Worm (Caenorhabditis elegans): ENCODE results near the gene utp-20.

utp-20 gene

ce11 chrII:6522622-6523254 is 13.4 kb upstream of the utp-20 start:
- TF ChIP-seq nhr-12 (tag; optimal IDR thresholded peaks at IDR 0.05) (no peak), fos-1 (tag; optimal IDR thresholded peaks at IDR 0.05) (no peak), unc-62 (GFP tag; optimal IDR thresholded peaks at IDR 0.05) (no peak), mdl-1 (tag; optimal IDR thresholded peaks at IDR 0.05) (no peak), sma-9 (GFP tag; optimal IDR thresholded peaks at IDR 0.05) (peak; percentile 31), sma-9 (tag; optimal IDR thresholded peaks at IDR 0.05) (no peak), nhr-25 (tag; optimal IDR thresholded peaks at IDR 0.05) (no peak), aly-2 (tag; optimal IDR thresholded peaks at IDR 0.05) (no peak), nhr-21 (tag; optimal IDR thresholded peaks at IDR 0.05) (no peak), C34F6.9 (tag; optimal IDR thresholded peaks at IDR 0.05) (no peak), ztf-4 (tag; optimal IDR thresholded peaks at IDR 0.05) (no peak), lsy-2 (tag; optimal IDR thresholded peaks at IDR 0.05) (no peak), nhr-6 (tag; optimal IDR thresholded peaks at IDR 0.05) (no peak), nhr-237 (tag; optimal IDR thresholded peaks at IDR 0.05) (no peak), unc-55 (GFP tag; optimal IDR thresholded peaks at IDR 0.05) (no peak), F13H6.1 (tag; optimal IDR thresholded peaks at IDR 0.05) (peak; percentile 12), nhr-11 (tag; optimal IDR thresholded peaks at IDR 0.05) (no peak), ztf-11 (tag; optimal IDR thresholded peaks at IDR 0.05) (no peak)

- TF ChIP-seq nhr-12 (tag; optimal IDR thresholded peaks at IDR 0.05) (no peak), elt-3 (tag; optimal IDR thresholded peaks at IDR 0.05) (no peak), peb-1 (tag; optimal IDR thresholded peaks at IDR 0.05) (no peak), F13H6.1 (tag; optimal IDR thresholded peaks at IDR 0.05) (no peak), sma-9 (GFP tag; optimal IDR thresholded peaks at IDR 0.05) (no peak), sma-9 (tag; optimal IDR thresholded peaks at IDR 0.05) (no peak)
Measured at ce11 chrII:6523940-6524339, 12.2 kb upstream of the utp-20 start.

- no peak for TF ChIP-seq snpc-4 (tag; optimal IDR thresholded peaks at IDR 0.05)
- no peak for TF ChIP-seq nhr-25 (tag; optimal IDR thresholded peaks at IDR 0.05)
- no peak for TF ChIP-seq nhr-129 (tag; optimal IDR thresholded peaks at IDR 0.05)
- peak; percentile 16 for TF ChIP-seq fos-1 (tag; optimal IDR thresholded peaks at IDR 0.05)
Measured at ce11 chrII:6524501-6524977, 11.6 kb upstream of the utp-20 start, which contains the start of gene C56E6.2. C56E6.2 (plus strand) TSS chrII:6524927.

- TF ChIP-seq zag-1 (tag; optimal IDR thresholded peaks at IDR 0.05) (no peak), ceh-82 (tag; optimal IDR thresholded peaks at IDR 0.05) (no peak), alr-1 (tag; optimal IDR thresholded peaks at IDR 0.05) (no peak), nhr-21 (tag; optimal IDR thresholded peaks at IDR 0.05) (no peak), blmp-1 (tag; optimal IDR thresholded peaks at IDR 0.05; ENCODE audit: insufficient read depth) (no peak), ceh-16 (tag; optimal IDR thresholded peaks at IDR 0.05) (no peak), ZK546.5 (tag; optimal IDR thresholded peaks at IDR 0.05) (no peak), unc-55 (GFP tag; optimal IDR thresholded peaks at IDR 0.05) (no peak), fos-1 (tag; optimal IDR thresholded peaks at IDR 0.05) (no peak), egl-27 (tag; optimal IDR thresholded peaks at IDR 0.05) (no peak), crh-2 (tag; optimal IDR thresholded peaks at IDR 0.05) (no peak), sem-4 (tag; optimal IDR thresholded peaks at IDR 0.05) (no peak), nhr-25 (tag; optimal IDR thresholded peaks at IDR 0.05) (no peak), elt-3 (tag; optimal IDR thresholded peaks at IDR 0.05) (no peak)
Measured at ce11 chrII:6526136-6526684, 10.0 kb upstream of the utp-20 start.

- no peak for TF ChIP-seq nhr-237 (tag; optimal IDR thresholded peaks at IDR 0.05)
- no peak for TF ChIP-seq sma-9 (GFP tag; optimal IDR thresholded peaks at IDR 0.05)
- no peak for TF ChIP-seq sma-9 (tag; optimal IDR thresholded peaks at IDR 0.05)
- TF ChIP-seq ceh-16 (tag; optimal IDR thresholded peaks at IDR 0.05), result no peak
- no peak for TF ChIP-seq peb-1 (tag; optimal IDR thresholded peaks at IDR 0.05)
- no peak for TF ChIP-seq nhr-6 (tag; optimal IDR thresholded peaks at IDR 0.05)
- TF ChIP-seq ztf-11 (tag; optimal IDR thresholded peaks at IDR 0.05), result no peak
- no peak for TF ChIP-seq unc-39 (tag; optimal IDR thresholded peaks at IDR 0.05)
Measured at ce11 chrII:6528629-6529028, 7.5 kb upstream of the utp-20 start, which contains the start of gene C56E6.4. C56E6.4 (minus strand) TSS chrII:6528729.
